Fruit fly (Drosophila melanogaster) Kc167 (cell line): ENCODE measurements around the gene CG15255.

Experiments used
- Myc ChIP-seq: fragments of >200 bp; optimal IDR thresholded peaks from 2 replicates; lab custom pipeline; 2017; ENCODE audit warnings: missing external identifiers
- Sin3A ChIP-seq: fragments of >200 bp; optimal IDR thresholded peaks from 2 replicates; lab custom pipeline; 2018; ENCODE audit warnings: missing external identifiers
- h ChIP-seq: fragments of >200 bp; optimal IDR thresholded peaks from 3 replicates; lab custom pipeline; 2018; ENCODE audit warnings: missing external identifiers
- insv ChIP-seq: fragments of >200 bp; optimal IDR thresholded peaks from 3 replicates; lab custom pipeline; 2018; ENCODE audit warnings: missing external identifiers
- psq ChIP-seq: fragments of >200 bp; optimal IDR thresholded peaks from 2 replicates; lab custom pipeline; 2017; ENCODE audit warnings: missing external identifiers
- ttk ChIP-seq: sonication (Bioruptor generic); optimal IDR thresholded peaks from 2 replicates; lab custom pipeline; 2017; ENCODE audit warnings: missing external identifiers

CG15255 gene

DNA sequence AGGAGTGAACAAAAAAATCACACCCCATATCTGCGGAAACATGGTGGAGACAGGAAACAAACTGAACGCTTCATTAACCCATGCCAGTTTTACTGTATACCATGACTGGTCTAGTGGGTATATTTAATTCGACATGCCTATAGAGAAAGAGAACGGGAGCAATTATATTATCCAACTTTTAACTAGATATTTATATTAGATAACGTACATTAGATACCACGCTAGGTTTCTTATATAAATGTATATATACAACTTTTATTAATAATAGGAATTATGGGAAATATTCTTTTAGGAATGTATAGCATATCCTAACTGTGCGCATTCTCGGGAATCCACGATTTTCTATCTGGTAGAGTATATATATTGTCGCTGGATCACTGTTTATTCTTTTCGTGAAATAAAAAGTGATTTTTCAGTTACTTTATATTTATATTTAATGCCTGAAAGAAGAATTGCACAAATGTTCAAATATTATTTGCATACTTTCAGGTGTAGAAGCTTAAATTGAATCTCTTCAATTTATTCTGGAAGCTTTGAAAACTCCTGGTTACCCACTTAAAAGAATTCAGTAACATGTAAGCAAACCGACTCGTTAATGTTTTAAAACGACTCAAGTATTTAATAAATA lies 1.9 kb upstream of the CG15255 start, which contains the start of gene Semp1:
Gene Semp1 (minus strand): TSS at position 51 of the 628 bp plus-strand sequence.
- no peak for TF ChIP-seq ttk
- no peak for TF ChIP-seq Sin3A (lab: Kevin White, UChicago)
- no peak for TF ChIP-seq insv (lab: Kevin White, UChicago)
- TF ChIP-seq h (lab: Kevin White, UChicago), result no peak
- TF ChIP-seq Myc, result no peak
- no peak for TF ChIP-seq psq (lab: Kevin White, UChicago)

DNA sequence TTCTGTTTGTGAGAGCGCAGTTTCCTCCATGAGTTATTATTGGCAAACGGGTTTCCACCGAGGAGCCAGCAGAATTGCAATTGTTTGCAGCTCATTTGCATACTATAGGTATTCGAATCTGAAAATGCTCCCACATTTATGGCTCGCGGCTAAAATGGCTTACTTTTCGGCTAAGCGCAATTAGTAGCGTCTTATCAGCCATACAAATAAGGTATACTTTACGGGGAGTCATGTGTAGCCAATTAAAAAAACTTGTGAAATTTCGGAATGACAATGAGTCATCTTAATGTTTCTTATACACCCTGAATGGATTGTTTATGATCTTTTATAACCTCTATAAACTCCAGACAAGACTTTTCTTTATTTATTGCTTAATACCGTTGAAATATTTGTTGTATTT lies 2.4 kb downstream of the CG15255 start:
- no peak for TF ChIP-seq Myc
- TF ChIP-seq psq (lab: Kevin White, UChicago), result no peak
- no peak for TF ChIP-seq h (lab: Kevin White, UChicago)
- no peak for TF ChIP-seq Sin3A (lab: Kevin White, UChicago)
- no peak for TF ChIP-seq insv (lab: Kevin White, UChicago)
- TF ChIP-seq ttk, result no peak
